Fruit fly (Drosophila melanogaster) whole organism, prepupa: ENCODE results near the gene Kaz-m1.

Source experiments
- Blimp-1 ChIP-seq: fragments of 200-800 bp; sonication (Bioruptor generic); optimal IDR thresholded peaks from 3 replicates; lab custom pipeline; 2017; ENCODE audit warnings: missing biosample characterization, missing genetic modification characterization, mild to moderate bottlenecking, moderate library complexity, missing genetic modification reagents
- CG10669 ChIP-seq: fragments of 200-800 bp; sonication (Bioruptor generic); optimal IDR thresholded peaks from 3 replicates; lab custom pipeline; 2018; ENCODE audit warnings: missing biosample characterization, mild to moderate bottlenecking, missing genetic modification characterization, moderate library complexity
- CG11762 ChIP-seq: fragments of 200-800 bp; sonication (Bioruptor generic); optimal IDR thresholded peaks from 3 replicates; lab custom pipeline; 2016; ENCODE audit warnings: missing biosample characterization, missing genetic modification characterization; ENCODE audit not compliant: insufficient read depth
- CG11902 ChIP-seq: fragments of 200-800 bp; sonication (Bioruptor generic); optimal IDR thresholded peaks from 3 replicates; lab custom pipeline; 2016; ENCODE audit warnings: missing biosample characterization, missing genetic modification characterization
- CG15336 ChIP-seq: fragments of 200-800 bp; sonication (Bioruptor generic); IDR thresholded peaks from 2 replicates; pipeline ENCODE4 v1.3.6; 2022; ENCODE audit warnings: missing biosample characterization, missing genetic modification characterization
- CG1621 ChIP-seq: fragments of 200-800 bp; sonication (Bioruptor generic); optimal IDR thresholded peaks from 3 replicates; lab custom pipeline; 2018; ENCODE audit warnings: missing biosample characterization, mild to moderate bottlenecking, missing genetic modification characterization
- CG16779 ChIP-seq: fragments of 200-800 bp; sonication (Bioruptor generic); optimal IDR thresholded peaks from 3 replicates; lab custom pipeline; 2017; ENCODE audit warnings: missing biosample characterization, mild to moderate bottlenecking, missing genetic modification characterization
- CG32006 ChIP-seq: fragments of 200-800 bp; sonication (Bioruptor generic); optimal IDR thresholded peaks from 3 replicates; lab custom pipeline; 2017; ENCODE audit warnings: missing biosample characterization, mild to moderate bottlenecking, missing genetic modification characterization
- CG3919 ChIP-seq: fragments of 200-800 bp; sonication (Bioruptor generic); optimal IDR thresholded peaks from 3 replicates; lab custom pipeline; 2016; ENCODE audit warnings: missing biosample characterization, missing genetic modification characterization
- CG6163 ChIP-seq: fragments of 200-800 bp; sonication (Bioruptor generic); IDR thresholded peaks from 3 replicates; pipeline ENCODE4 v1.3.6; 2022; ENCODE audit warnings: missing biosample characterization, missing genetic modification characterization
- CG7368 ChIP-seq: fragments of 200-800 bp; sonication (Bioruptor generic); optimal IDR thresholded peaks from 3 replicates; lab custom pipeline; 2016; ENCODE audit warnings: missing biosample characterization, missing genetic modification characterization
- CG8319 ChIP-seq: fragments of 200-800 bp; sonication (Bioruptor generic); optimal IDR thresholded peaks from 3 replicates; lab custom pipeline; 2016; ENCODE audit warnings: missing biosample characterization, missing genetic modification characterization
- CG8632 ChIP-seq: fragments of 200-800 bp; sonication (Bioruptor generic); optimal IDR thresholded peaks from 3 replicates; lab custom pipeline; 2016; ENCODE audit warnings: missing biosample characterization, missing genetic modification characterization
- Eip75B ChIP-seq: fragments of 200-800 bp; sonication (Bioruptor generic); optimal IDR thresholded peaks from 3 replicates; lab custom pipeline; 2016; ENCODE audit warnings: missing biosample characterization, missing genetic modification characterization
- Eip78C ChIP-seq: fragments of 200-800 bp; sonication (Bioruptor generic); peaks from one replicate; lab custom pipeline; 2016; ENCODE audit warnings: missing biosample characterization, missing genetic modification characterization
- Eip93F ChIP-seq: fragments of 200-800 bp; sonication (Bioruptor generic); optimal IDR thresholded peaks from 2 replicates; lab custom pipeline; 2016; ENCODE audit warnings: missing biosample characterization, mild to moderate bottlenecking, missing genetic modification characterization
- Ets21C ChIP-seq: fragments of 200-800 bp; sonication (Bioruptor generic); optimal IDR thresholded peaks from 3 replicates; lab custom pipeline; 2016; ENCODE audit warnings: missing biosample characterization, missing genetic modification characterization
- Ets96B ChIP-seq: fragments of 200-800 bp; optimal IDR thresholded peaks from 2 replicates; lab custom pipeline; 2019; ENCODE audit warnings: missing biosample characterization, mild to moderate bottlenecking, missing genetic modification characterization, moderate library complexity
- Gug ChIP-seq: fragments of 200-800 bp; sonication (Bioruptor generic); IDR thresholded peaks from 2 replicates; pipeline ENCODE4 v1.3.6; 2022; ENCODE audit warnings: missing biosample characterization, missing genetic modification characterization
- Hr38 ChIP-seq: sonication (Bioruptor generic); optimal IDR thresholded peaks from 2 replicates; lab custom pipeline; 2016; ENCODE audit warnings: missing biosample characterization, missing genetic modification characterization
- Hr39 ChIP-seq: fragments of 200-800 bp; sonication (Bioruptor generic); optimal IDR thresholded peaks from 2 replicates; lab custom pipeline; 2016; ENCODE audit warnings: missing biosample characterization, missing genetic modification characterization
- Met ChIP-seq: fragments of 200-800 bp; sonication (Bioruptor generic); optimal IDR thresholded peaks from 3 replicates; lab custom pipeline; 2016; ENCODE audit warnings: missing biosample characterization, missing genetic modification characterization
- OdsH ChIP-seq: fragments of 200-800 bp; sonication (Bioruptor generic); optimal IDR thresholded peaks from 3 replicates; lab custom pipeline; 2016; ENCODE audit warnings: missing biosample characterization, missing genetic modification characterization
- Sox14 ChIP-seq: fragments of 200-800 bp; sonication (Bioruptor generic); optimal IDR thresholded peaks from 3 replicates; lab custom pipeline; 2016; ENCODE audit warnings: missing biosample characterization, missing genetic modification characterization
- acj6 ChIP-seq: fragments of 200-800 bp; sonication (Bioruptor generic); optimal IDR thresholded peaks from 3 replicates; lab custom pipeline; 2016; ENCODE audit warnings: missing biosample characterization, missing genetic modification characterization
- dsx ChIP-seq: fragments of 200-800 bp; optimal IDR thresholded peaks from 3 replicates; lab custom pipeline; 2019; ENCODE audit warnings: missing biosample characterization, mild to moderate bottlenecking, missing genetic modification characterization, moderate library complexity; ENCODE audit not compliant: poor library complexity, severe bottlenecking
- esn ChIP-seq: fragments of 200-800 bp; sonication (Bioruptor generic); optimal IDR thresholded peaks from 2 replicates; lab custom pipeline; 2016; ENCODE audit warnings: missing biosample characterization, mild to moderate bottlenecking, missing genetic modification characterization, moderate library complexity
- fd85E ChIP-seq: fragments of 200-800 bp; sonication (Bioruptor generic); optimal IDR thresholded peaks from 3 replicates; lab custom pipeline; 2016; ENCODE audit warnings: missing biosample characterization, missing genetic modification characterization
- fkh ChIP-seq: fragments of 200-800 bp; sonication (Bioruptor generic); optimal IDR thresholded peaks from 3 replicates; lab custom pipeline; 2017; ENCODE audit warnings: missing biosample characterization, mild to moderate bottlenecking, missing genetic modification characterization, moderate library complexity
- lz ChIP-seq: fragments of 200-800 bp; sonication (Bioruptor generic); optimal IDR thresholded peaks from 3 replicates; lab custom pipeline; 2016; ENCODE audit warnings: missing biosample characterization, missing genetic modification characterization
- salr ChIP-seq, 2 experiments: fragments of 200-800 bp; sonication (Bioruptor generic); optimal IDR thresholded peaks; 3 replicates each; lab custom pipeline; 2016 to 2018; ENCODE audit warnings: missing biosample characterization in 2 of 2, missing genetic modification characterization in 2 of 2, mild to moderate bottlenecking in 1 of 2
- spab ChIP-seq: fragments of 200-800 bp; sonication (Bioruptor generic); optimal IDR thresholded peaks from 2 replicates; lab custom pipeline; 2017; ENCODE audit warnings: missing biosample characterization, mild to moderate bottlenecking, missing genetic modification characterization, missing genetic modification reagents
- ss ChIP-seq, 2 experiments: fragments of 200-800 bp; sonication (Bioruptor generic); optimal IDR thresholded peaks; 2 replicates in 1 of 2; 3 replicates in 1 of 2; lab custom pipeline; 2017 to 2018; ENCODE audit warnings: mild to moderate bottlenecking in 2 of 2, missing biosample characterization in 2 of 2, missing genetic modification characterization in 2 of 2, moderate library complexity in 1 of 2
- svp ChIP-seq: fragments of 200-800 bp; sonication (Bioruptor generic); peaks from one replicate; lab custom pipeline; 2016; ENCODE audit warnings: missing biosample characterization, missing genetic modification characterization
- topi ChIP-seq: fragments of 200-800 bp; sonication (Bioruptor generic); optimal IDR thresholded peaks from 3 replicates; lab custom pipeline; 2016; ENCODE audit warnings: missing biosample characterization, missing genetic modification characterization
- vri ChIP-seq: fragments of 200-800 bp; sonication (Bioruptor generic); optimal IDR thresholded peaks from 3 replicates; lab custom pipeline; 2016; ENCODE audit warnings: missing biosample characterization, mild to moderate bottlenecking, missing genetic modification characterization

Gene Kaz-m1

dm6 chr3R:25997068-25997714 lies 17.3 kb upstream of the Kaz-m1 start (continued):
- TF ChIP-seq CG10669 (GFP tag; lab: Kevin White, UChicago) (peak; percentile 93), vri (GFP tag; lab: Kevin White, UChicago) (peak; percentile 67), CG15336 (GFP tag; lab: Robert Waterston, UW) (peak; percentile 80), Hr38 (GFP tag; lab: Kevin White, UChicago) (no peak), CG1621 (peak; percentile 64), Met (GFP tag; lab: Kevin White, UChicago) (peak; percentile 89), Ets96B (tag; lab: Kevin White, UChicago) (peak; percentile 97), CG6163 (peak; percentile 80), Eip93F (peak; percentile 49), Ets21C (GFP tag; lab: Kevin White, UChicago) (peak; percentile 58), CG8632 (GFP tag; lab: Kevin White, UChicago) (peak; percentile 96), fd85E (GFP tag; lab: Kevin White, UChicago) (peak; percentile 63), CG7368 (GFP tag; lab: Kevin White, UChicago) (peak; percentile 66), esn (peak; percentile 90), CG3919 (GFP tag; lab: Kevin White, UChicago) (peak; percentile 94), Gug (peak; percentile 61; the same call in 1 of the 2 replicates), salr (GFP tag; optimal IDR thresholded peaks at IDR 0.05; lab: Kevin White, UChicago) (peak; percentile 83 to 89), fkh (GFP tag; lab: Kevin White, UChicago) (no peak), Eip75B (GFP tag; lab: Kevin White, UChicago) (peak; percentile 75), ss (GFP tag; optimal IDR thresholded peaks at IDR 0.05; lab: Kevin White, UChicago) (peak; percentile 89 to 97), Hr39 (peak; percentile 57), CG11902 (GFP tag; lab: Kevin White, UChicago) (peak; percentile 84), OdsH (GFP tag; lab: Kevin White, UChicago) (peak; percentile 93), acj6 (peak; percentile 95), lz (peak; percentile 71), Sox14 (GFP tag; lab: Kevin White, UChicago) (peak; percentile 82), dsx (GFP tag; lab: Kevin White, UChicago) (peak; percentile 94), CG16779 (tag; lab: Kevin White, UChicago) (peak; percentile 85), Eip78C (GFP tag; lab: Kevin White, UChicago) (peak; percentile 98)

DNA sequence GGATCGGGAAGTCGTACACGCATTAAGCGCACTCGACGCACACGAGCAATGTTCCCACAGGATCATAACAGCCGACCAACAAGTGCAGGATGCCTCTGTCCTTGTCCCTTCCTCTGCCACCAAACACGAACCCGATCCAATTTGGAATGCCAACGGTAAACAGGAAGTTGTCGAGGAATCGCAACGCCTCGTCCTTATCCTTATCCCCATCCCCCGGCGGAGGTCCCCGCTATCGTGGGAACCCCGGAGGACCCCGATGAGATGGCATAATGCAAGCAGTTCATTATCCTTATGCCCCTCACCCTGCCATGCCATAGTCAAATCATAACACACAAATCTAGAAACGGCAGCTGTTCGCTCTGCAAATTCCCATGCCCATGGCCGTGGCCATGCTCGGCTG lies 15.4 kb upstream of the Kaz-m1 start:
- TF ChIP-seq topi = no peak
- TF ChIP-seq svp (GFP tag; lab: Kevin White, UChicago) = no peak
- no peak for TF ChIP-seq CG32006
- TF ChIP-seq spab (GFP tag; lab: Kevin White, UChicago) = no peak
- no peak for TF ChIP-seq fkh (GFP tag; lab: Kevin White, UChicago)
- TF ChIP-seq Blimp-1 (GFP tag; lab: Kevin White, UChicago) = no peak
- no peak for TF ChIP-seq CG11762 (GFP tag; lab: Kevin White, UChicago)
- TF ChIP-seq Eip93F = no peak
- TF ChIP-seq Sox14 (GFP tag; lab: Kevin White, UChicago) = no peak

- TF ChIP-seq topi (no peak), CG10669 (GFP tag; lab: Kevin White, UChicago) (no peak), CG8319 (GFP tag; lab: Kevin White, UChicago) (no peak)
- TF ChIP-seq, all 60 proteins: peak for 0
Measured at dm6 chr3R:25999611-26000010, 14.9 kb upstream of the Kaz-m1 start.
